Worm (Caenorhabditis elegans) whole organism, L4 larva: ENCODE measurements around the gene egl-10.

Experiments
- D1046.2 ChIP-seq: fragments of 200-800 bp; sonication (Bioruptor generic); IDR thresholded peaks from 2 replicates; pipeline ENCODE4 v1.3.6; 2022; ENCODE audit warnings: missing genetic modification characterization, missing compliant biosample characterization
- R02D3.7 ChIP-seq: fragments of 150-350 bp; sonication (generic microtip); optimal IDR thresholded peaks from 3 replicates; lab custom pipeline; 2014; ENCODE audit warnings: missing biosample characterization, missing genetic modification characterization
- Y105C5A.15 ChIP-seq: fragments of 200-800 bp; sonication (Bioruptor generic); IDR thresholded peaks from 2 replicates; pipeline ENCODE4 v1.3.6; 2022; ENCODE audit warnings: missing genetic modification characterization, missing compliant biosample characterization
- Y48G9A.11 ChIP-seq: fragments of 200-800 bp; sonication (Bioruptor generic); IDR thresholded peaks from 2 replicates; pipeline ENCODE4 v1.3.6; 2022; ENCODE audit warnings: missing genetic modification reagents, missing genetic modification characterization, missing compliant biosample characterization
- ZK337.2 ChIP-seq: fragments of 200-800 bp; sonication (Bioruptor generic); IDR thresholded peaks from 2 replicates; pipeline ENCODE4 v1.3.6; 2022; ENCODE audit warnings: missing genetic modification reagents, missing genetic modification characterization, missing compliant biosample characterization
- ZK546.5 ChIP-seq, 2 experiments: sonication (generic microtip); optimal IDR thresholded peaks; 2 replicates each; lab custom pipeline; 2017; ENCODE audit warnings: missing biosample characterization in 2 of 2, missing genetic modification characterization in 2 of 2
- arid-1 ChIP-seq: fragments of 200-800 bp; sonication (Bioruptor generic); conservative IDR thresholded peaks from 2 replicates; pipeline ENCODE4 v1.3.6; 2022; ENCODE audit warnings: missing genetic modification reagents, missing genetic modification characterization, missing compliant biosample characterization
- ceh-20 ChIP-seq: fragments of 200-800 bp; sonication (Bioruptor generic); IDR thresholded peaks from 2 replicates; pipeline ENCODE4 v1.3.6; 2022; ENCODE audit warnings: missing genetic modification reagents, missing genetic modification characterization, missing compliant biosample characterization
- ceh-32 ChIP-seq: sonication (generic microtip); optimal IDR thresholded peaks from 2 replicates; lab custom pipeline; 2016; ENCODE audit warnings: mild to moderate bottlenecking, missing genetic modification characterization, missing compliant biosample characterization; ENCODE audit not compliant: poor library complexity
- ceh-62 ChIP-seq: sonication (generic microtip); optimal IDR thresholded peaks from 2 replicates; lab custom pipeline; 2017; ENCODE audit warnings: missing biosample characterization, missing genetic modification characterization
- daf-16 ChIP-seq, 3 experiments: sonication (generic microtip); optimal IDR thresholded peaks; 2 replicates each; lab custom pipeline; 2016 to 2017; ENCODE audit warnings: missing genetic modification characterization in 3 of 3, missing genetic modification reagents in 3 of 3, mild to moderate bottlenecking in 2 of 3, missing compliant biosample characterization in 2 of 3, missing biosample characterization in 1 of 3, moderate library complexity in 1 of 3
- daf-19 ChIP-seq: fragments of 200-800 bp; sonication (Bioruptor generic); conservative IDR thresholded peaks from 2 replicates; pipeline ENCODE4 v1.3.6; 2022; ENCODE audit warnings: missing genetic modification characterization, missing compliant biosample characterization
- dmd-8 ChIP-seq: fragments of 200-800 bp; sonication (Bioruptor generic); IDR thresholded peaks from 2 replicates; pipeline ENCODE4 v1.3.6; 2022; ENCODE audit warnings: missing genetic modification characterization, missing compliant biosample characterization
- dmd-9 ChIP-seq: fragments of 200-800 bp; sonication (Bioruptor generic); IDR thresholded peaks from 2 replicates; pipeline ENCODE4 v1.3.6; 2022; ENCODE audit warnings: missing genetic modification reagents, missing genetic modification characterization, missing compliant biosample characterization
- dpl-1 ChIP-seq: fragments of 150-350 bp; optimal IDR thresholded peaks from 2 replicates; lab custom pipeline; 2014; ENCODE audit warnings: missing biosample characterization, missing genetic modification reagents, missing genetic modification characterization
- dve-1 ChIP-seq: sonication (generic microtip); optimal IDR thresholded peaks from 2 replicates; lab custom pipeline; 2017; ENCODE audit warnings: antibody characterized with exemption, mild to moderate bottlenecking, missing genetic modification characterization, missing compliant biosample characterization; ENCODE audit not compliant: insufficient read depth
- hlh-30 ChIP-seq: sonication (generic microtip); optimal IDR thresholded peaks from 2 replicates; lab custom pipeline; 2017; ENCODE audit warnings: antibody characterized with exemption, mild to moderate bottlenecking, missing genetic modification characterization, missing compliant biosample characterization; ENCODE audit not compliant: insufficient read depth
- hmg-1.1 ChIP-seq: fragments of 200-800 bp; sonication (Bioruptor generic); IDR thresholded peaks from 2 replicates; pipeline ENCODE4 v1.3.6; 2022; ENCODE audit warnings: missing genetic modification reagents, missing genetic modification characterization, missing compliant biosample characterization
- lin-13 ChIP-seq: fragments of 150-350 bp; optimal IDR thresholded peaks from 2 replicates; lab custom pipeline; 2014; ENCODE audit warnings: missing biosample characterization, missing genetic modification reagents, missing genetic modification characterization
- lin-38 ChIP-seq: fragments of 200-800 bp; sonication (Bioruptor generic); IDR thresholded peaks from 2 replicates; pipeline ENCODE4 v1.3.6; 2022; ENCODE audit warnings: missing genetic modification reagents, missing genetic modification characterization, missing compliant biosample characterization
- madf-9 ChIP-seq: fragments of 200-800 bp; sonication (Bioruptor generic); conservative IDR thresholded peaks from 2 replicates; pipeline ENCODE4 v1.3.6; 2022; ENCODE audit warnings: missing genetic modification reagents, missing genetic modification characterization, missing compliant biosample characterization
- mdt-29 ChIP-seq: fragments of 200-800 bp; sonication (Bioruptor generic); IDR thresholded peaks from 2 replicates; pipeline ENCODE4 v1.3.6; 2022; ENCODE audit warnings: missing genetic modification reagents, missing genetic modification characterization, missing compliant biosample characterization
- mxl-3 ChIP-seq: fragments of 200-800 bp; sonication (Bioruptor generic); optimal IDR thresholded peaks from 2 replicates; lab custom pipeline; 2018; ENCODE audit warnings: mild to moderate bottlenecking, missing genetic modification characterization, missing compliant biosample characterization
- nhr-10 ChIP-seq: fragments of 150-350 bp; optimal IDR thresholded peaks from 2 replicates; lab custom pipeline; 2014; ENCODE audit warnings: missing biosample characterization, missing genetic modification characterization
- nhr-102 ChIP-seq: sonication (generic microtip); optimal IDR thresholded peaks from 2 replicates; lab custom pipeline; 2016; ENCODE audit warnings: mild to moderate bottlenecking, missing genetic modification characterization, moderate library complexity, missing compliant biosample characterization
- nhr-111 ChIP-seq: fragments of 200-800 bp; sonication (Bioruptor generic); optimal IDR thresholded peaks from 2 replicates; lab custom pipeline; 2018; ENCODE audit warnings: mild to moderate bottlenecking, missing genetic modification characterization, missing compliant biosample characterization
- nhr-28 ChIP-seq: fragments of 150-350 bp; optimal IDR thresholded peaks from 2 replicates; lab custom pipeline; 2014; ENCODE audit warnings: missing biosample characterization, missing genetic modification characterization
- nhr-42 ChIP-seq: fragments of 200-800 bp; sonication (Bioruptor generic); IDR thresholded peaks from 2 replicates; pipeline ENCODE4 v1.3.6; 2022; ENCODE audit warnings: missing genetic modification characterization, missing compliant biosample characterization
- nhr-48 ChIP-seq: sonication (generic microtip); optimal IDR thresholded peaks from 2 replicates; lab custom pipeline; 2016; ENCODE audit warnings: mild to moderate bottlenecking, missing genetic modification characterization, missing compliant biosample characterization
- nhr-6 ChIP-seq: fragments of 150-350 bp; optimal IDR thresholded peaks from 2 replicates; lab custom pipeline; 2014; ENCODE audit warnings: missing biosample characterization, missing genetic modification characterization
- nhr-77 ChIP-seq: fragments of 150-350 bp; optimal IDR thresholded peaks from 2 replicates; lab custom pipeline; 2014; ENCODE audit warnings: missing biosample characterization, missing genetic modification characterization
- pha-4 ChIP-seq, 2 experiments: fragments of 150-350 bp in 1 of 2; fragments of 200-800 bp in 1 of 2; sonication (Bioruptor generic) in 1 of 2; IDR thresholded peaks in 1 of 2; optimal IDR thresholded peaks in 1 of 2; 2 replicates each; pipeline versions ENCODE4 v1.3.6 to Lab custom; 2014 to 2022; ENCODE audit warnings: missing genetic modification characterization in 2 of 2, missing genetic modification reagents in 2 of 2, missing biosample characterization in 1 of 2, missing compliant biosample characterization in 1 of 2
- php-3 ChIP-seq: fragments of 200-800 bp; sonication (Bioruptor generic); IDR thresholded peaks from 2 replicates; pipeline ENCODE4 v1.3.6; 2022; ENCODE audit warnings: missing genetic modification reagents, missing genetic modification characterization, missing compliant biosample characterization
- saeg-2 ChIP-seq: fragments of 200-800 bp; sonication (Bioruptor generic); IDR thresholded peaks from 2 replicates; pipeline ENCODE4 v1.3.6; 2022; ENCODE audit warnings: missing genetic modification reagents, missing genetic modification characterization, missing compliant biosample characterization
- tra-1 ChIP-seq: fragments of 200-800 bp; sonication (Bioruptor generic); IDR thresholded peaks from 2 replicates; pipeline ENCODE4 v1.3.6; 2022; ENCODE audit warnings: missing genetic modification reagents, missing genetic modification characterization, missing compliant biosample characterization
- unc-130 ChIP-seq: sonication (generic microtip); optimal IDR thresholded peaks from 2 replicates; lab custom pipeline; 2016; ENCODE audit warnings: missing genetic modification reagents, missing genetic modification characterization, missing compliant biosample characterization
- unc-62 ChIP-seq, 3 experiments: fragments of 150-350 bp in 1 of 3; sonication (generic microtip); optimal IDR thresholded peaks in 2 of 3; peaks in 1 of 3; 1 replicate in 1 of 3; 2 replicates in 2 of 3; lab custom pipeline; 2014 to 2017; ENCODE audit warnings: missing biosample characterization in 3 of 3, missing genetic modification characterization in 3 of 3, missing genetic modification reagents in 3 of 3, missing genotype in 1 of 3
- zag-1 ChIP-seq: fragments of 150-350 bp; optimal IDR thresholded peaks from 2 replicates; lab custom pipeline; 2014; ENCODE audit warnings: missing biosample characterization, missing genetic modification characterization
- zip-2 ChIP-seq: fragments of 150-350 bp; optimal IDR thresholded peaks from 2 replicates; lab custom pipeline; 2014; ENCODE audit warnings: missing biosample characterization, missing genetic modification characterization

The egl-10 gene

DNA sequence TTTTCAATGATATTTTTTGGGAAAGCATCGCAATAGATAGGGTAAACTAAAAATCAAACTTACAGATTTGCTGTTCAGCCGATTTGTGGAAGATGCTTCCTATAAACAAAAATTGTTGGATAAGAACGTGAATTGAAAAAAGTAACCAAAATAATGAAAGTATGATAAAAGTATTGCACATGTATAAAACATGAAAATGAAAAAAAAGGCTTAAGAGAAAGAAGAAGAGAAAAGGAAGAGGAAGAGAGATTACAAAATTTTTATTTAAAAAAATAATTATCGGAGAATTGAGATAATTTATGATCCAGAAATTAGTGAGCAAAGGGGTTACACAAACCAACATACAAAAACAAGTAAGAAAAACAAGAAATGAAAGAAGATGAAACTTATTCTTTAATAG lies 21.4 kb downstream of the egl-10 start, which contains the start of gene pals-37:
Gene pals-37 (minus strand): TSS at position 101 of the 400 bp plus-strand sequence.
- TF ChIP-seq R02D3.7 (tag; lab: Kevin White, UChicago), result no peak
- no peak for TF ChIP-seq nhr-42 (GFP tag; lab: Robert Waterston, UW)
- TF ChIP-seq hlh-30, result no peak
- TF ChIP-seq ZK546.5 (tag; optimal IDR thresholded peaks at IDR 0.05; lab: Kevin White, UChicago), result no peak
- no peak for TF ChIP-seq nhr-77 (tag; lab: Kevin White, UChicago)
- TF ChIP-seq unc-130 (GFP tag; lab: Kevin White, UChicago), result no peak
- TF ChIP-seq daf-19 (GFP tag; lab: Robert Waterston, UW), result no peak
- no peak for TF ChIP-seq arid-1

DNA sequence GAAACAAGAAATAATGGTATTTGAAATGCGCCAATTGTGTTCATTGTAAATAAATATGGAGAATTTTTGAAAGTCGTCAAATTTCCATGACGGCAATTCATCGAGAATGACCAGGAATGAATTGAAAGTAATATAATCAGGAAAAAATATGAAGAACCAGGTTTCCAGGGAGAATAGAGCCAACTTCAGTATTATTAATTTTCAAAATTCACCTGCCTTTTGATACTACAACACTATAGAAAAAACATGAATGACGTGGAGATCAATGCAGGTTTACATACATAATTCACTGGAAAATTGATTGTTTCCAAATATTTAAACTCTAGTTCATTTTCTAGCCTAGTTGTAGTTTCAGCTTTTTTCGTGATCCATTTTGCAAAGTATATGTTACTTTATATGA lies 29.1 kb downstream of the egl-10 start, which contains the start of gene srh-25:
Gene srh-25 (minus strand): TSS at position 101 of the 400 bp plus-strand sequence.
- no peak for TF ChIP-seq Y48G9A.11 (GFP tag; lab: Robert Waterston, UW)
- TF ChIP-seq nhr-102 (tag; lab: Kevin White, UChicago), result no peak
- TF ChIP-seq nhr-10 (tag; lab: Kevin White, UChicago), result no peak
- TF ChIP-seq dpl-1 (GFP tag; lab: Kevin White, UChicago), result no peak
- no peak for TF ChIP-seq tra-1
- TF ChIP-seq php-3 (GFP tag; lab: Robert Waterston, UW), result no peak
- TF ChIP-seq lin-38 (GFP tag; lab: Robert Waterston, UW), result no peak
- TF ChIP-seq dmd-9, result no peak
- TF ChIP-seq nhr-48 (tag; lab: Kevin White, UChicago), result no peak
- TF ChIP-seq mxl-3 (GFP tag; lab: Kevin White, UChicago), result no peak

DNA sequence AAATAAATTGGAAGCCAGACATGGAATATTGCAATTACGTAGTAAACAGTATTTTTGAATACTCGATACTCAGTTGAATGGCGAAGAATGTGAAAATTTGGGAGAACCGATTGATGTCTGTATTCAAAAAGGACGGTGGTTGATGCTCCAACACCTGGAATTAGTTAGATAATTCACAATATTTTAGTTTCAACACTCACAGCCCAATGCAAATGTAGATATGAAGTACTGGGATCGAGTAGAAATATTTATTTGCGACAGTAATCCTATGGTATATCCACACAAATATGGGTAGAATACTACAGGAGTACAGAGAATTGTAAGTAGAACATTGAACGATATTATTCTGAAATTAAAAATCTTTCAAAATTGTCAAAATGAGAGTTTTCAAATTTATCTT lies 29.7 kb downstream of the egl-10 start:
- no peak for TF ChIP-seq Y105C5A.15 (GFP tag; lab: Robert Waterston, UW)
- peak in 1 of 2 experiments; percentile 94 for TF ChIP-seq unc-62 (GFP tag; optimal IDR thresholded peaks at IDR 0.05 in 1 of 2; lab: Kevin White, UChicago)
- TF ChIP-seq unc-62 (tag; optimal IDR thresholded peaks at IDR 0.05; lab: Kevin White, UChicago), result no peak
- TF ChIP-seq nhr-10 (tag; lab: Kevin White, UChicago), result no peak
- TF ChIP-seq D1046.2 (GFP tag; lab: Robert Waterston, UW), result no peak
- TF ChIP-seq madf-9 (GFP tag; lab: Robert Waterston, UW), result no peak
- no peak for TF ChIP-seq mdt-29 (GFP tag; lab: Robert Waterston, UW)

DNA sequence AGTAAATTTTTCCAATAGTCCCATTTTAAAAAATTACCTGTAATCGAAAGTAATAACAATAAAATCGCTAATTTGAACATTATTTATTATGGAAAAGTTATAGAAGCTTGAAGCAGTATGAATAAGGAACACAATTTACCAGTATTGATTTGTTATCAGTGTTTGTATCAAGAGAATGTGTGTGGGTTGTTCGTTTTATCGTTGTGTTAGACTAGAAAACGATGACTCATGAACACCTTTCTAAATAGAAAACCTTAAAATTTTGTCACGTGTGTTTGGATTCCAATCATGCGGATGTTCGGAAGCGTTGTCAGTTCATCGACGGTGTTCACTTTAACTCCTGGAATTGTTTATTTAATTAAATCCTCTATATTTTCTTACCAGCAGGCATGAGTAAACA lies 30.7 kb downstream of the egl-10 start, which contains the start of gene C54D10.13:
Gene C54D10.13 (minus strand): TSS at position 179 of the 400 bp plus-strand sequence.
- TF ChIP-seq ceh-62 (tag; lab: Kevin White, UChicago) (no peak), nhr-28 (tag; lab: Kevin White, UChicago) (peak; percentile 86), daf-16 (GFP tag; optimal IDR thresholded peaks at IDR 0.05; lab: Kevin White, UChicago) (no peak), daf-16 (tag; optimal IDR thresholded peaks at IDR 0.05; lab: Kevin White, UChicago) (peak; percentile 33), dve-1 (tag; lab: Kevin White, UChicago) (peak; percentile 52), nhr-6 (tag; lab: Kevin White, UChicago) (peak; percentile 19)
- TF ChIP-seq, all 104 proteins: peak for 4

DNA sequence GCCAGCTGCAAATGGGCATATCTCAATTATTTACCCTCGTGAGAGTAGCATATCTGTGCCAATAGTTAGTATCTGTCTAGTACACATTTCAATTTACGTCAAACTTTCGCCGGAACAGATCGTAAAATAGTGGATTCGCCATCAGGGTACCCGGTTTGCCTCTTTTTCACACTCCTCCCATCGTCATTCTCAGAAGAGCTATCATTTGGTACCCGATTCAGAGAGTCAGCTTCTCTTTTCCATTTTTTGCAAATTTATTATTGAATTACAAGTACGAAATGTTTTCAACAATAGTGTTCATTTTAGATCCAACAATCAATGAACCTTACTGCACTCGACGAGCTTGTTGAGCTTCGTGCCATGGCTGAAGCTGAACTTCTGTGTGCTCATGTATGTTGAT lies 33.8 kb downstream of the egl-10 start, which contains the start of gene C54D10.5:
Gene C54D10.5 (plus strand): TSS at position 301 of the 400 bp plus-strand sequence.
- no peak for TF ChIP-seq R02D3.7 (tag; lab: Kevin White, UChicago)

DNA sequence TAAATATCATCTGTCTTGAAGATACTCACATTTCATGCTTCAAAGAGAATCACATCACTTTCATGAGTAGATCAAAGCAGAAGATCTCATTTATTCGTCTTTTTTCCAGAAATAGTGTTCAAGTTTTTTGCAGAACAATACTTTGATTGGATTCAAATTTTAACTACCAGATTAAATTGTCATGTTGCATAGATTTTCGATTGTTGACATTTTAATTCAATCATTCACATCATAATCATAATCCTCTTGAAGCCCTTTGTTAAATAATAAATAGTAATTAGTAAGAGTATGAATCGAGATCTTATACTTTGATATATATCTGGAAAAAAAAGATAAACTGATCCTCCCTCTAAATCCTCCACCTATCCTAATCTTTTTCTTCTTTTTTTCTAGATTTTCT lies 35.0 kb downstream of the egl-10 start:
- TF ChIP-seq saeg-2 (GFP tag; lab: Robert Waterston, UW), result no peak
- TF ChIP-seq hmg-1.1 (GFP tag; lab: Robert Waterston, UW), result no peak
- no peak for TF ChIP-seq zip-2
- no peak for TF ChIP-seq zag-1 (tag; lab: Kevin White, UChicago)
- TF ChIP-seq nhr-111 (GFP tag; lab: Kevin White, UChicago), result no peak
- no peak for TF ChIP-seq ceh-32
- no peak for TF ChIP-seq nhr-102 (tag; lab: Kevin White, UChicago)
- TF ChIP-seq dmd-8 (GFP tag; lab: Robert Waterston, UW), result no peak
- TF ChIP-seq ceh-20, result no peak
- no peak for TF ChIP-seq pha-4 (GFP tag; IDR thresholded peaks at IDR 0.05; lab: Robert Waterston, UW)
- no peak for TF ChIP-seq pha-4 (tag; optimal IDR thresholded peaks at IDR 0.05; lab: Kevin White, UChicago)
- TF ChIP-seq nhr-77 (tag; lab: Kevin White, UChicago), result no peak
- TF ChIP-seq ZK337.2, result no peak
- no peak for TF ChIP-seq nhr-6 (tag; lab: Kevin White, UChicago)
- TF ChIP-seq daf-16 (GFP tag; optimal IDR thresholded peaks at IDR 0.05; lab: Kevin White, UChicago), result no peak
- no peak for TF ChIP-seq daf-16 (tag; optimal IDR thresholded peaks at IDR 0.05; lab: Kevin White, UChicago)
- no peak for TF ChIP-seq lin-13 (GFP tag; lab: Kevin White, UChicago)
